Worm (Caenorhabditis elegans) whole organism, L3 larva: Measurements from ENCODE around the gene W02B12.11.

ENCODE experiments used
- fos-1 ChIP-seq: fragments of 150-350 bp; optimal IDR thresholded peaks from 2 replicates; lab custom pipeline; 2014; ENCODE audit warnings: missing biosample characterization, missing genetic modification characterization
- mdl-1 ChIP-seq: fragments of 150-350 bp; optimal IDR thresholded peaks from 2 replicates; lab custom pipeline; 2014; ENCODE audit warnings: missing biosample characterization, missing genetic modification characterization
- nhr-25 ChIP-seq: sonication (generic microtip); optimal IDR thresholded peaks from 2 replicates; lab custom pipeline; 2017; ENCODE audit warnings: missing biosample characterization, missing genetic modification characterization
- nhr-77 ChIP-seq: fragments of 150-350 bp; optimal IDR thresholded peaks from 2 replicates; lab custom pipeline; 2014; ENCODE audit warnings: missing biosample characterization, missing genetic modification characterization
- pqm-1 ChIP-seq: fragments of 150-350 bp; optimal IDR thresholded peaks from 2 replicates; lab custom pipeline; 2017; ENCODE audit warnings: missing biosample characterization, missing genetic modification characterization, inconsistent platforms
- ztf-4 ChIP-seq: fragments of 150-350 bp; optimal IDR thresholded peaks from 2 replicates; lab custom pipeline; 2014; ENCODE audit warnings: missing biosample characterization, missing genetic modification characterization

ce11 chrII:11453025-11453424, 20.6 kb upstream of the W02B12.11 start, which contains the start of gene rsp-1:
- TF ChIP-seq fos-1 (no peak), ztf-4 (peak; percentile 50), mdl-1 (tag; lab: Kevin White, UChicago) (no peak), nhr-77 (tag; lab: Kevin White, UChicago) (no peak), pqm-1 (peak; percentile 84), nhr-25 (tag; lab: Kevin White, UChicago) (peak; percentile 87)
